Fruit fly (Drosophila melanogaster) whole organism, wandering third instar larva: ENCODE measurements around the gene Osi21.

ENCODE experiments used
- Abd-B ChIP-seq: fragments of >200 bp; optimal IDR thresholded peaks from 2 replicates; lab custom pipeline; 2017; ENCODE audit warnings: missing biosample characterization, missing genetic modification characterization
- Dfd ChIP-seq: fragments of >200 bp; optimal IDR thresholded peaks from 2 replicates; lab custom pipeline; 2017; ENCODE audit warnings: missing biosample characterization, missing genetic modification characterization
- Myc ChIP-seq: fragments of >200 bp; optimal IDR thresholded peaks from 2 replicates; lab custom pipeline; 2017
- br ChIP-seq: fragments of 200-800 bp; sonication (Bioruptor generic); optimal IDR thresholded peaks from 2 replicates; lab custom pipeline; 2016; ENCODE audit warnings: missing biosample characterization, missing genetic modification characterization
- dsf ChIP-seq: sonication (Bioruptor generic); optimal IDR thresholded peaks from 2 replicates; lab custom pipeline; 2016; ENCODE audit warnings: missing biosample characterization, missing genetic modification characterization, borderline replicate concordance
- foxo ChIP-seq, 2 experiments: fragments of 200-800 bp; sonication (Bioruptor generic); optimal IDR thresholded peaks; 2 replicates in 1 of 2; 3 replicates in 1 of 2; lab custom pipeline; 2016 to 2017; ENCODE audit warnings: missing biosample characterization in 2 of 2, missing genetic modification characterization in 2 of 2
- fru ChIP-seq: fragments of 200-800 bp; sonication (Bioruptor generic); optimal IDR thresholded peaks from 3 replicates; lab custom pipeline; 2016; ENCODE audit warnings: missing biosample characterization, mild to moderate bottlenecking, missing genetic modification characterization
- lola ChIP-seq: fragments of >200 bp; optimal IDR thresholded peaks from 2 replicates; lab custom pipeline; 2017; ENCODE audit warnings: missing biosample characterization, missing genetic modification characterization
- pan ChIP-seq: fragments of >200 bp; optimal IDR thresholded peaks from 2 replicates; lab custom pipeline; 2017
- sv ChIP-seq: fragments of 200-800 bp; sonication (Bioruptor generic); optimal IDR thresholded peaks from 3 replicates; lab custom pipeline; 2016; ENCODE audit warnings: missing biosample characterization, missing genetic modification characterization

DNA sequence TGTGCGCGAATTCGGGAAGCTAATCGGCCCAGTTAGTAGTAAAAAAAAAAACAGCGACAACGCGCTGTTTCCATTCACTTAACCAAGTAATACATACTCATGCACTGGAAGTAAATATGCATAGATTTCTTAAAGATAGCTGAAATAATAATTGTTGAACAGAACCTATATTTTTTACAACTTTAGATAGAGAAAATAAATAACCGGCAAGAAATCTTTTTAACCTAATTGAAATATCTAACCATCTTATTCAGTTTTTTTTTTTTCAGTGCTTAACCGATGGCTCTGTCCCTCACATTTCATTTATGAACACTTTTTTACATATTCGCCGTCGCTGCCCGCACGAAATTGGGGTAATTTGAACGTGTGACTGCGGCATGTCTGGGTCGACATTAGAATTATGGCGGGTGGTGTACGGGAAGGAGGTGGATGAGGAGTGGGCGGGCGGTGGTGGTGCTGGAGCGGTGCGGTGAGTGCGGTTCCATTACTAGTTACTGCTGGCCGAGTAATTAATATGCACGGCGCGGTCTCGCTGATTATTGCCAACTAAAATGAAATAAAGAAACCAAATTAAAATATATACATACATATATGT lies 46.3 kb upstream of the Osi21 start:
- TF ChIP-seq pan (no peak), fru (GFP tag; lab: Kevin White, UChicago) (peak; percentile 6), Abd-B (GFP tag; lab: Kevin White, UChicago) (no peak), br (GFP tag; lab: Kevin White, UChicago) (no peak), sv (GFP tag; lab: Kevin White, UChicago) (no peak), dsf (GFP tag; lab: Kevin White, UChicago) (no peak), foxo (GFP tag; optimal IDR thresholded peaks at IDR 0.05; lab: Kevin White, UChicago) (peak in 1 of 2 experiments; percentile 19), Dfd (GFP tag; lab: Kevin White, UChicago) (no peak), Myc (lab: Kevin White, UChicago) (no peak), lola (GFP tag; lab: Kevin White, UChicago) (no peak)
